Fruit fly (Drosophila melanogaster) whole organism, embryonic: ENCODE measurements around the gene CG33341.

Source experiments
- Bdp1 ChIP-seq: fragments of 200-800 bp; sonication (Bioruptor generic); optimal IDR thresholded peaks from 3 replicates; lab custom pipeline; 2016; ENCODE audit warnings: missing biosample characterization, missing genetic modification characterization
- Blimp-1 ChIP-seq: fragments of 200-800 bp; sonication (Bioruptor generic); optimal IDR thresholded peaks from 3 replicates; lab custom pipeline; 2018; ENCODE audit warnings: missing biosample characterization, missing genetic modification characterization, mild to moderate bottlenecking, moderate library complexity, missing genetic modification reagents
- CG10366 ChIP-seq: fragments of 200-800 bp; sonication (Bioruptor generic); IDR thresholded peaks from 2 replicates; pipeline ENCODE4 v1.3.6; 2022; ENCODE audit warnings: missing biosample characterization, missing genetic modification characterization
- CG10462 ChIP-seq: fragments of 200-800 bp; sonication (Bioruptor generic); optimal IDR thresholded peaks from 2 replicates; lab custom pipeline; 2016; ENCODE audit warnings: missing biosample characterization, missing genetic modification characterization
- CG11093 ChIP-seq: fragments of 200-800 bp; sonication (Bioruptor generic); IDR thresholded peaks from 3 replicates; pipeline ENCODE4 v1.3.6; 2022; ENCODE audit warnings: missing biosample characterization, missing genetic modification characterization
- CG11456 ChIP-seq: fragments of 200-800 bp; sonication (Bioruptor generic); IDR thresholded peaks from 3 replicates; pipeline ENCODE4 v1.3.6; 2022; ENCODE audit warnings: missing biosample characterization, missing genetic modification characterization
- CG11723 ChIP-seq: fragments of 200-800 bp; sonication (Bioruptor generic); optimal IDR thresholded peaks from 2 replicates; lab custom pipeline; 2017; ENCODE audit warnings: missing biosample characterization, mild to moderate bottlenecking, missing genetic modification characterization
- CG12219 ChIP-seq: fragments of 200-800 bp; sonication (Bioruptor generic); optimal IDR thresholded peaks from 3 replicates; lab custom pipeline; 2018; ENCODE audit warnings: missing biosample characterization, mild to moderate bottlenecking, missing genetic modification characterization
- CG15479 ChIP-seq: fragments of 200-800 bp; sonication (Bioruptor generic); optimal IDR thresholded peaks from 3 replicates; lab custom pipeline; 2019; ENCODE audit warnings: missing biosample characterization, mild to moderate bottlenecking, missing genetic modification characterization, moderate library complexity
- CG15514 ChIP-seq: fragments of 200-800 bp; sonication (Bioruptor generic); optimal IDR thresholded peaks from 3 replicates; lab custom pipeline; 2017; ENCODE audit warnings: missing biosample characterization, missing genetic modification characterization, mild to moderate bottlenecking, moderate library complexity, missing genetic modification reagents
- CG16779 ChIP-seq: fragments of 200-800 bp; sonication (Bioruptor generic); IDR thresholded peaks from 2 replicates; pipeline ENCODE4 v1.3.6; 2022; ENCODE audit warnings: missing biosample characterization, missing genetic modification characterization
- CG17359 ChIP-seq: fragments of 200-800 bp; sonication (Bioruptor generic); optimal IDR thresholded peaks from 3 replicates; lab custom pipeline; 2018; ENCODE audit warnings: missing biosample characterization, mild to moderate bottlenecking, missing genetic modification characterization, moderate library complexity
- CG17568 ChIP-seq: fragments of 200-800 bp; sonication (Bioruptor generic); optimal IDR thresholded peaks from 2 replicates; lab custom pipeline; 2018; ENCODE audit warnings: missing biosample characterization, mild to moderate bottlenecking, missing genetic modification characterization, moderate library complexity
- CG2889 ChIP-seq: fragments of 200-800 bp; sonication (Bioruptor generic); IDR thresholded peaks from 3 replicates; pipeline ENCODE4 v1.3.6; 2022; ENCODE audit warnings: missing biosample characterization, missing genetic modification characterization
- CG33557 ChIP-seq: fragments of 200-800 bp; sonication (Bioruptor generic); optimal IDR thresholded peaks from 2 replicates; lab custom pipeline; 2019; ENCODE audit warnings: missing biosample characterization, mild to moderate bottlenecking, missing genetic modification characterization, moderate library complexity
- CG3847 ChIP-seq: fragments of 200-800 bp; sonication (Bioruptor generic); IDR thresholded peaks from 2 replicates; pipeline ENCODE4 v1.3.6; 2022; ENCODE audit warnings: missing biosample characterization, missing genetic modification characterization
- CG7357 ChIP-seq: fragments of 200-800 bp; sonication (Bioruptor generic); IDR thresholded peaks from 3 replicates; pipeline ENCODE4 v1.3.6; 2022; ENCODE audit warnings: missing biosample characterization, missing genetic modification characterization
- CG7745 ChIP-seq: fragments of 200-800 bp; sonication (Bioruptor generic); optimal IDR thresholded peaks from 2 replicates; lab custom pipeline; 2018; ENCODE audit warnings: missing biosample characterization, mild to moderate bottlenecking, missing genetic modification characterization, moderate library complexity
- CG8944 ChIP-seq: fragments of 200-800 bp; sonication (Bioruptor generic); optimal IDR thresholded peaks from 3 replicates; lab custom pipeline; 2016; ENCODE audit warnings: missing biosample characterization, missing genetic modification characterization
- CG9817 ChIP-seq: fragments of 200-800 bp; sonication (Bioruptor generic); optimal IDR thresholded peaks from 2 replicates; lab custom pipeline; 2018; ENCODE audit warnings: missing biosample characterization, mild to moderate bottlenecking, missing genetic modification characterization, moderate library complexity
- CoRest ChIP-seq: fragments of 200-800 bp; sonication (Bioruptor generic); optimal IDR thresholded peaks from 3 replicates; lab custom pipeline; 2018; ENCODE audit warnings: missing biosample characterization, mild to moderate bottlenecking, missing genetic modification characterization, moderate library complexity
- Dref ChIP-seq: fragments of 200-800 bp; sonication (Bioruptor generic); IDR thresholded peaks from 2 replicates; pipeline ENCODE4 v1.3.6; 2022; ENCODE audit warnings: missing biosample characterization, missing genetic modification characterization
- E2f2 ChIP-seq: fragments of 200-800 bp; sonication (Bioruptor generic); IDR thresholded peaks from 2 replicates; pipeline ENCODE4 v1.3.6; 2022; ENCODE audit warnings: missing biosample characterization, missing genetic modification characterization
- Ets97D ChIP-seq: fragments of 200-800 bp; sonication (Bioruptor generic); optimal IDR thresholded peaks from 3 replicates; lab custom pipeline; 2016; ENCODE audit warnings: missing biosample characterization, missing genetic modification characterization
- Hey ChIP-seq: fragments of 200-800 bp; sonication (Bioruptor generic); optimal IDR thresholded peaks from 3 replicates; lab custom pipeline; 2018; ENCODE audit warnings: missing biosample characterization, mild to moderate bottlenecking, missing genetic modification characterization
- Jarid2 ChIP-seq: fragments of 200-800 bp; sonication (Bioruptor generic); optimal IDR thresholded peaks from 3 replicates; lab custom pipeline; 2017; ENCODE audit warnings: mild to moderate bottlenecking, missing biosample characterization, missing genetic modification reagents, missing genetic modification characterization
- Lim3 ChIP-seq: fragments of 200-800 bp; sonication (Bioruptor generic); IDR thresholded peaks from 2 replicates; pipeline ENCODE4 v1.3.6; 2022; ENCODE audit warnings: missing biosample characterization, missing genetic modification characterization
- NC2α ChIP-seq: fragments of 200-800 bp; sonication (Bioruptor generic); optimal IDR thresholded peaks from 2 replicates; lab custom pipeline; 2016; ENCODE audit warnings: missing biosample characterization, missing genetic modification characterization
- Opbp ChIP-seq: fragments of 200-800 bp; sonication (Bioruptor generic); IDR thresholded peaks from 3 replicates; pipeline ENCODE4 v1.3.6; 2022; ENCODE audit warnings: missing biosample characterization, missing genetic modification characterization; ENCODE audit not compliant: partially characterized antibody
- PHDP ChIP-seq: fragments of 200-800 bp; sonication (Bioruptor generic); optimal IDR thresholded peaks from 3 replicates; lab custom pipeline; 2018; ENCODE audit warnings: missing biosample characterization, mild to moderate bottlenecking, missing genetic modification characterization, moderate library complexity
- Stat92E ChIP-seq, 3 experiments: fragments of >200 bp in 2 of 3; fragments of 200-800 bp in 1 of 3; sonication (Bioruptor generic) in 1 of 3; optimal IDR thresholded peaks; 2 replicates each; lab custom pipeline; 2017 to 2019; ENCODE audit warnings: missing biosample characterization in 3 of 3, missing genetic modification characterization in 3 of 3, mild to moderate bottlenecking in 1 of 3, moderate library complexity in 1 of 3
- Trl ChIP-seq, 3 experiments: fragments of >200 bp in 2 of 3; fragments of 200-800 bp in 1 of 3; sonication (Bioruptor generic) in 1 of 3; optimal IDR thresholded peaks; 2 replicates in 1 of 3; 3 replicates in 2 of 3; lab custom pipeline; 2016 to 2017; ENCODE audit warnings: missing biosample characterization in 1 of 3, missing genetic modification characterization in 1 of 3
- amos ChIP-seq: fragments of 200-800 bp; sonication (Bioruptor generic); IDR thresholded peaks from 2 replicates; pipeline ENCODE4 v1.3.6; 2022; ENCODE audit warnings: missing biosample characterization, missing genetic modification characterization; ENCODE audit not compliant: partially characterized antibody
- aop ChIP-seq: fragments of 200-800 bp; sonication (Bioruptor generic); IDR thresholded peaks from 2 replicates; pipeline ENCODE4 v1.3.6; 2022; ENCODE audit warnings: missing biosample characterization, missing genetic modification characterization
- ap ChIP-seq: fragments of 200-800 bp; sonication (Bioruptor generic); IDR thresholded peaks from 2 replicates; pipeline ENCODE4 v1.3.6; 2022; ENCODE audit warnings: missing biosample characterization, missing genetic modification characterization
- dm ChIP-seq: fragments of 200-800 bp; sonication (Bioruptor generic); optimal IDR thresholded peaks from 3 replicates; lab custom pipeline; 2016; ENCODE audit warnings: missing biosample characterization, missing genetic modification characterization
- dpn ChIP-seq, 2 experiments: fragments of 200-800 bp; sonication (Bioruptor generic); optimal IDR thresholded peaks; 3 replicates each; lab custom pipeline; 2016; ENCODE audit warnings: missing biosample characterization in 2 of 2, missing genetic modification characterization in 2 of 2
- fd3F ChIP-seq: fragments of 200-800 bp; sonication (Bioruptor generic); optimal IDR thresholded peaks from 2 replicates; lab custom pipeline; 2018; ENCODE audit warnings: missing biosample characterization, mild to moderate bottlenecking, missing genetic modification characterization, moderate library complexity
- fd96Cb ChIP-seq: fragments of 200-800 bp; sonication (Bioruptor generic); optimal IDR thresholded peaks from 2 replicates; lab custom pipeline; 2018; ENCODE audit warnings: missing biosample characterization, mild to moderate bottlenecking, missing genetic modification characterization, moderate library complexity
- gce ChIP-seq: fragments of 200-800 bp; sonication (Bioruptor generic); IDR thresholded peaks from 3 replicates; pipeline ENCODE4 v1.3.6; 2022; ENCODE audit warnings: missing biosample characterization, missing genetic modification characterization
- peb ChIP-seq: fragments of 200-800 bp; sonication (Bioruptor generic); IDR thresholded peaks from 2 replicates; pipeline ENCODE4 v1.3.6; 2022; ENCODE audit warnings: missing biosample characterization, missing genetic modification characterization
- pros ChIP-seq: fragments of 200-800 bp; sonication (Bioruptor generic); optimal IDR thresholded peaks from 3 replicates; lab custom pipeline; 2019; ENCODE audit warnings: missing biosample characterization, mild to moderate bottlenecking, missing genetic modification characterization, moderate library complexity
- psq ChIP-seq: fragments of 200-800 bp; sonication (Bioruptor generic); optimal IDR thresholded peaks from 2 replicates; lab custom pipeline; 2017; ENCODE audit warnings: missing biosample characterization, missing genetic modification characterization
- sd ChIP-seq: fragments of 200-800 bp; sonication (Bioruptor generic); optimal IDR thresholded peaks from 3 replicates; lab custom pipeline; 2018; ENCODE audit warnings: missing biosample characterization, mild to moderate bottlenecking, missing genetic modification characterization, moderate library complexity
- ttk ChIP-seq: fragments of 200-800 bp; sonication (Bioruptor generic); IDR thresholded peaks from 2 replicates; pipeline ENCODE4 v2.1.2; 2022; ENCODE audit warnings: missing biosample characterization, missing genetic modification characterization
- unpg ChIP-seq: fragments of 200-800 bp; sonication (Bioruptor generic); optimal IDR thresholded peaks from 3 replicates; lab custom pipeline; 2018; ENCODE audit warnings: missing biosample characterization, mild to moderate bottlenecking, missing genetic modification characterization, moderate library complexity
- vnd ChIP-seq: fragments of 200-800 bp; sonication (Bioruptor generic); IDR thresholded peaks from 3 replicates; pipeline ENCODE4 v1.3.6; 2022; ENCODE audit warnings: missing biosample characterization, missing genetic modification characterization; ENCODE audit not compliant: partially characterized antibody
- yki ChIP-seq: fragments of >200 bp; optimal IDR thresholded peaks from 3 replicates; lab custom pipeline; 2018
- z ChIP-seq: fragments of 200-800 bp; sonication (Bioruptor generic); IDR thresholded peaks from 3 replicates; pipeline ENCODE4 v1.3.6; 2022; ENCODE audit warnings: missing biosample characterization, missing genetic modification characterization

The CG33341 gene

dm6 chr3R:24348420-24349190, 19.6 kb upstream of the CG33341 start, which contains the start of the genes CG5746 and CG6454 (continued):
- TF ChIP-seq CG17568 (GFP tag; lab: Kevin White, UChicago): no peak
- peak; percentile 36 for TF ChIP-seq dm
- no peak for TF ChIP-seq CG10366
- TF ChIP-seq CG2889 (GFP tag; lab: Robert Waterston, UW): 0 out of 3 replicates have a peak, but pooled peaks have one; percentile 53
- TF ChIP-seq CoRest (tag; lab: Kevin White, UChicago): peak; percentile 79
- peak; percentile 31 to 65 for TF ChIP-seq dpn (GFP tag; optimal IDR thresholded peaks at IDR 0.05; lab: Kevin White, UChicago)
- peak; percentile 25 for TF ChIP-seq fd96Cb
- TF ChIP-seq Bdp1: peak; percentile 5
- no peak for TF ChIP-seq CG11723 (GFP tag; lab: Kevin White, UChicago)
- TF ChIP-seq CG3847 (GFP tag; lab: Robert Waterston, UW): 0 out of 2 replicates have a peak, but pooled peaks have one; percentile 33
- no peak for TF ChIP-seq Stat92E (GFP tag; optimal IDR thresholded peaks at IDR 0.05; lab: Kevin White, UChicago)
- TF ChIP-seq psq (GFP tag; lab: Kevin White, UChicago): peak; percentile 23
- peak; percentile 68 for TF ChIP-seq Ets97D (GFP tag; lab: Kevin White, UChicago)
- no peak for TF ChIP-seq yki (lab: Kevin White, UChicago)
- TF ChIP-seq CG9817 (tag; lab: Kevin White, UChicago): no peak
- TF ChIP-seq Jarid2 (GFP tag; lab: Kevin White, UChicago): no peak
- no peak for TF ChIP-seq Hey
- TF ChIP-seq vnd (GFP tag; lab: Robert Waterston, UW): no peak
- no peak for TF ChIP-seq CG12219 (GFP tag; lab: Kevin White, UChicago)
- TF ChIP-seq CG15514: peak; percentile 33
- TF ChIP-seq gce (GFP tag; lab: Robert Waterston, UW): no peak
- TF ChIP-seq unpg (GFP tag; lab: Kevin White, UChicago): no peak
- no peak for TF ChIP-seq Blimp-1 (GFP tag; lab: Kevin White, UChicago)
- peak; percentile 44 for TF ChIP-seq CG33557 (GFP tag; lab: Kevin White, UChicago)
- no peak for TF ChIP-seq CG17359
- no peak for TF ChIP-seq ttk
- TF ChIP-seq Lim3: no peak
- no peak for TF ChIP-seq aop (GFP tag; lab: Robert Waterston, UW)
- no peak for TF ChIP-seq ap (GFP tag; lab: Robert Waterston, UW)
- TF ChIP-seq sd (tag; lab: Kevin White, UChicago): no peak
- no peak for TF ChIP-seq pros (GFP tag; lab: Kevin White, UChicago)
- TF ChIP-seq fd3F (GFP tag; lab: Kevin White, UChicago): peak; percentile 39
- no peak for TF ChIP-seq Trl (optimal IDR thresholded peaks at IDR 0.05; lab: Kevin White, UChicago)
- TF ChIP-seq Trl (GFP tag; optimal IDR thresholded peaks at IDR 0.05; lab: Kevin White, UChicago): peak; percentile 65
- no peak for TF ChIP-seq Dref (GFP tag; lab: Robert Waterston, UW)
- no peak for TF ChIP-seq CG10462 (GFP tag; lab: Kevin White, UChicago)
- TF ChIP-seq CG15479: no peak
- no peak for TF ChIP-seq CG16779 (GFP tag; lab: Robert Waterston, UW)
- TF ChIP-seq NC2α (GFP tag; lab: Kevin White, UChicago): peak; percentile 29
- no peak for TF ChIP-seq z (GFP tag; lab: Robert Waterston, UW)
- TF ChIP-seq CG11093 (GFP tag; lab: Robert Waterston, UW): no peak
- TF ChIP-seq CG11456 (GFP tag; lab: Robert Waterston, UW): no peak
- TF ChIP-seq PHDP (tag; lab: Kevin White, UChicago): no peak
- TF ChIP-seq peb (GFP tag; lab: Robert Waterston, UW): no peak
- TF ChIP-seq Opbp (GFP tag; lab: Robert Waterston, UW): no peak
- no peak for TF ChIP-seq amos
- no peak; the same call in 1 of the 2 replicates for TF ChIP-seq E2f2 (GFP tag; lab: Robert Waterston, UW)
- TF ChIP-seq CG8944 (GFP tag; lab: Kevin White, UChicago): peak; percentile 24
- TF ChIP-seq CG7745 (tag; lab: Kevin White, UChicago): no peak
- TF ChIP-seq CG7357 (GFP tag; lab: Robert Waterston, UW): no peak
